Fruit fly (Drosophila melanogaster) whole organism, embryonic: Measurements from ENCODE around the gene Ca-Ma2d.
A peak's percentile ranks its signal among the peaks of the same experiment; 100 is the strongest.

Source experiments
- Bteb2 ChIP-seq: fragments of 200-800 bp; sonication (Bioruptor generic); optimal IDR thresholded peaks from 2 replicates; lab custom pipeline; 2016; ENCODE audit warnings: missing biosample characterization, missing genetic modification characterization
- CG11504 ChIP-seq: fragments of 200-800 bp; sonication (Bioruptor generic); optimal IDR thresholded peaks from 3 replicates; lab custom pipeline; 2019; ENCODE audit warnings: missing biosample characterization, mild to moderate bottlenecking, missing genetic modification characterization, moderate library complexity
- CG15514 ChIP-seq: fragments of 200-800 bp; sonication (Bioruptor generic); optimal IDR thresholded peaks from 3 replicates; lab custom pipeline; 2017; ENCODE audit warnings: missing biosample characterization, missing genetic modification characterization, mild to moderate bottlenecking, moderate library complexity, missing genetic modification reagents
- CG17328 ChIP-seq: fragments of 200-800 bp; sonication (Bioruptor generic); IDR thresholded peaks from 2 replicates; pipeline ENCODE4 v1.3.6; 2022; ENCODE audit warnings: missing biosample characterization, missing genetic modification characterization
- CG17802 ChIP-seq: fragments of 200-800 bp; sonication (Bioruptor generic); optimal IDR thresholded peaks from 2 replicates; lab custom pipeline; 2018; ENCODE audit warnings: missing biosample characterization, mild to moderate bottlenecking, missing genetic modification characterization, moderate library complexity
- CG18764 ChIP-seq: fragments of 200-800 bp; sonication (Bioruptor generic); optimal IDR thresholded peaks from 3 replicates; lab custom pipeline; 2016; ENCODE audit warnings: missing biosample characterization, missing genetic modification characterization
- CG2120 ChIP-seq: fragments of 200-800 bp; sonication (Bioruptor generic); optimal IDR thresholded peaks from 3 replicates; lab custom pipeline; 2016; ENCODE audit warnings: missing biosample characterization, missing genetic modification characterization
- CG31224 ChIP-seq: fragments of 200-800 bp; sonication (Bioruptor generic); IDR thresholded peaks from 2 replicates; pipeline ENCODE4 v1.3.6; 2022; ENCODE audit warnings: missing biosample characterization, missing genetic modification characterization
- CG3407 ChIP-seq: fragments of 200-800 bp; sonication (Bioruptor generic); optimal IDR thresholded peaks from 2 replicates; lab custom pipeline; 2018; ENCODE audit warnings: missing biosample characterization, mild to moderate bottlenecking, missing genetic modification characterization
- CG4707 ChIP-seq: fragments of 200-800 bp; sonication (Bioruptor generic); optimal IDR thresholded peaks from 2 replicates; lab custom pipeline; 2018; ENCODE audit warnings: missing biosample characterization, mild to moderate bottlenecking, missing genetic modification characterization, moderate library complexity
- CG4854 ChIP-seq: fragments of 200-800 bp; sonication (Bioruptor generic); optimal IDR thresholded peaks from 2 replicates; lab custom pipeline; 2016; ENCODE audit warnings: missing biosample characterization, missing genetic modification characterization, inconsistent platforms
- CG8924 ChIP-seq: fragments of 200-800 bp; optimal IDR thresholded peaks from 3 replicates; lab custom pipeline; 2019; ENCODE audit warnings: missing biosample characterization, mild to moderate bottlenecking, missing genetic modification characterization, moderate library complexity
- CG9215 ChIP-seq: fragments of 200-800 bp; sonication (Bioruptor generic); IDR thresholded peaks from 2 replicates; pipeline ENCODE4 v1.3.6; 2022; ENCODE audit warnings: missing biosample characterization, missing genetic modification characterization
- Dll ChIP-seq: fragments of 200-800 bp; sonication (Bioruptor generic); IDR thresholded peaks from 4 replicates; pipeline ENCODE4 v1.3.6; 2022; ENCODE audit warnings: missing biosample characterization, missing genetic modification characterization; ENCODE audit not compliant: partially characterized antibody
- Fer2 ChIP-seq: fragments of 200-800 bp; sonication (Bioruptor generic); optimal IDR thresholded peaks from 2 replicates; lab custom pipeline; 2018; ENCODE audit warnings: missing biosample characterization, mild to moderate bottlenecking, missing genetic modification characterization, moderate library complexity
- Fer3 ChIP-seq: fragments of 200-800 bp; sonication (Bioruptor generic); optimal IDR thresholded peaks from 2 replicates; lab custom pipeline; 2018; ENCODE audit warnings: missing biosample characterization, mild to moderate bottlenecking, missing genetic modification characterization, moderate library complexity
- HLH54F ChIP-seq: fragments of 200-800 bp; sonication (Bioruptor generic); optimal IDR thresholded peaks from 3 replicates; lab custom pipeline; 2016; ENCODE audit warnings: missing biosample characterization, missing genetic modification characterization
- HmgZ ChIP-seq: fragments of 200-800 bp; sonication (Bioruptor generic); optimal IDR thresholded peaks from 2 replicates; lab custom pipeline; 2018; ENCODE audit warnings: missing biosample characterization, mild to moderate bottlenecking, missing genetic modification characterization
- Hr51 ChIP-seq, 2 experiments: fragments of 200-800 bp; sonication (Bioruptor generic); optimal IDR thresholded peaks; 2 replicates in 1 of 2; 3 replicates in 1 of 2; lab custom pipeline; 2016 to 2018; ENCODE audit warnings: missing biosample characterization in 2 of 2, missing genetic modification characterization in 2 of 2, mild to moderate bottlenecking in 1 of 2, moderate library complexity in 1 of 2
- Lim3 ChIP-seq: fragments of 200-800 bp; sonication (Bioruptor generic); IDR thresholded peaks from 2 replicates; pipeline ENCODE4 v1.3.6; 2022; ENCODE audit warnings: missing biosample characterization, missing genetic modification characterization
- Mrtf ChIP-seq: fragments of 200-800 bp; sonication (Bioruptor generic); IDR thresholded peaks from 3 replicates; pipeline ENCODE4 v1.3.6; 2022; ENCODE audit warnings: missing biosample characterization, missing genetic modification characterization
- Scr ChIP-seq: fragments of 200-800 bp; sonication (Bioruptor generic); IDR thresholded peaks from 2 replicates; pipeline ENCODE4 v1.3.6; 2022; ENCODE audit warnings: missing biosample characterization, missing genetic modification characterization; ENCODE audit not compliant: partially characterized antibody
- az2 ChIP-seq: fragments of 200-800 bp; sonication (Bioruptor generic); optimal IDR thresholded peaks from 3 replicates; lab custom pipeline; 2016; ENCODE audit warnings: missing biosample characterization, missing genetic modification characterization
- croc ChIP-seq: fragments of 200-800 bp; sonication (Bioruptor generic); conservative IDR thresholded peaks from 3 replicates; pipeline ENCODE4 v1.3.6; 2022; ENCODE audit warnings: missing biosample characterization, missing genetic modification characterization
- crp ChIP-seq, 2 experiments: fragments of 200-800 bp; sonication (Bioruptor generic); optimal IDR thresholded peaks; 2 replicates in 1 of 2; 3 replicates in 1 of 2; lab custom pipeline; 2017; ENCODE audit warnings: missing biosample characterization in 2 of 2, missing genetic modification characterization in 2 of 2, mild to moderate bottlenecking in 1 of 2, moderate library complexity in 1 of 2
- dan ChIP-seq: fragments of 200-800 bp; sonication (Bioruptor generic); IDR thresholded peaks from 2 replicates; pipeline ENCODE4 v1.3.6; 2022; ENCODE audit warnings: missing biosample characterization, missing genetic modification characterization
- dysf ChIP-seq: fragments of 200-800 bp; sonication (Bioruptor generic); IDR thresholded peaks from 3 replicates; pipeline ENCODE4 v1.3.6; 2022; ENCODE audit warnings: missing biosample characterization, missing genetic modification characterization
- en ChIP-seq: fragments of 200-800 bp; sonication (Bioruptor generic); optimal IDR thresholded peaks from 2 replicates; lab custom pipeline; 2016; ENCODE audit warnings: missing biosample characterization, missing genetic modification characterization
- eve ChIP-seq, 2 experiments: fragments of >200 bp; optimal IDR thresholded peaks; 2 replicates each; lab custom pipeline; 2017; ENCODE audit warnings: missing biosample characterization in 2 of 2, missing genetic modification characterization in 2 of 2
- fd96Cb ChIP-seq: fragments of 200-800 bp; sonication (Bioruptor generic); optimal IDR thresholded peaks from 2 replicates; lab custom pipeline; 2018; ENCODE audit warnings: missing biosample characterization, mild to moderate bottlenecking, missing genetic modification characterization, moderate library complexity
- ftz-f1 ChIP-seq: fragments of 200-800 bp; sonication (Bioruptor generic); optimal IDR thresholded peaks from 2 replicates; lab custom pipeline; 2016; ENCODE audit warnings: missing biosample characterization, missing genetic modification characterization
- gce ChIP-seq: fragments of 200-800 bp; sonication (Bioruptor generic); IDR thresholded peaks from 3 replicates; pipeline ENCODE4 v1.3.6; 2022; ENCODE audit warnings: missing biosample characterization, missing genetic modification characterization
- jing ChIP-seq: fragments of 200-800 bp; sonication (Bioruptor generic); optimal IDR thresholded peaks from 2 replicates; lab custom pipeline; 2018; ENCODE audit warnings: missing biosample characterization, mild to moderate bottlenecking, missing genetic modification characterization
- kah ChIP-seq: fragments of 200-800 bp; sonication (Bioruptor generic); optimal IDR thresholded peaks from 2 replicates; lab custom pipeline; 2018; ENCODE audit warnings: missing biosample characterization, mild to moderate bottlenecking, missing genetic modification characterization
- klu ChIP-seq: fragments of 200-800 bp; sonication (Bioruptor generic); IDR thresholded peaks from 2 replicates; pipeline ENCODE4 v1.3.6; 2022; ENCODE audit warnings: missing biosample characterization, missing genetic modification characterization
- lbe ChIP-seq: fragments of 200-800 bp; sonication (Bioruptor generic); optimal IDR thresholded peaks from 2 replicates; lab custom pipeline; 2016; ENCODE audit warnings: missing biosample characterization, mild to moderate bottlenecking, missing genetic modification characterization
- mirr ChIP-seq: fragments of 200-800 bp; sonication (Bioruptor generic); optimal IDR thresholded peaks from 3 replicates; lab custom pipeline; 2018; ENCODE audit warnings: missing biosample characterization, mild to moderate bottlenecking, missing genetic modification characterization
- nerfin-1 ChIP-seq: fragments of 200-800 bp; sonication (Bioruptor generic); optimal IDR thresholded peaks from 3 replicates; lab custom pipeline; 2019; ENCODE audit warnings: missing biosample characterization, mild to moderate bottlenecking, missing genetic modification characterization, moderate library complexity
- nmo ChIP-seq: fragments of 200-800 bp; sonication (Bioruptor generic); optimal IDR thresholded peaks from 2 replicates; lab custom pipeline; 2018; ENCODE audit warnings: missing biosample characterization, mild to moderate bottlenecking, missing genetic modification characterization, moderate library complexity
- p53 ChIP-seq: fragments of 200-800 bp; sonication (Bioruptor generic); optimal IDR thresholded peaks from 2 replicates; lab custom pipeline; 2016; ENCODE audit warnings: missing biosample characterization, missing genetic modification characterization
- row ChIP-seq: fragments of 200-800 bp; sonication (Bioruptor generic); IDR thresholded peaks from 3 replicates; pipeline ENCODE4 v1.3.6; 2022; ENCODE audit warnings: missing biosample characterization, missing genetic modification characterization
- sens ChIP-seq: fragments of 200-800 bp; sonication (Bioruptor generic); peaks from one replicate; lab custom pipeline; 2016; ENCODE audit warnings: missing biosample characterization, missing genetic modification characterization
- shn ChIP-seq: fragments of 200-800 bp; sonication (Bioruptor generic); optimal IDR thresholded peaks from 3 replicates; lab custom pipeline; 2016; ENCODE audit warnings: missing biosample characterization, missing genetic modification characterization
- so ChIP-seq: fragments of 200-800 bp; sonication (Bioruptor generic); IDR thresholded peaks from 3 replicates; pipeline ENCODE4 v1.3.6; 2022; ENCODE audit warnings: missing biosample characterization, missing genetic modification characterization
- tap ChIP-seq: fragments of 200-800 bp; optimal IDR thresholded peaks from 3 replicates; lab custom pipeline; 2019; ENCODE audit warnings: missing biosample characterization, mild to moderate bottlenecking, missing genetic modification characterization, moderate library complexity
- trem ChIP-seq: fragments of 200-800 bp; optimal IDR thresholded peaks from 3 replicates; lab custom pipeline; 2019; ENCODE audit warnings: missing biosample characterization, mild to moderate bottlenecking, missing genetic modification characterization, moderate library complexity
- ttk ChIP-seq: fragments of 200-800 bp; sonication (Bioruptor generic); IDR thresholded peaks from 2 replicates; pipeline ENCODE4 v2.1.2; 2022; ENCODE audit warnings: missing biosample characterization, missing genetic modification characterization

Gene Ca-Ma2d

DNA sequence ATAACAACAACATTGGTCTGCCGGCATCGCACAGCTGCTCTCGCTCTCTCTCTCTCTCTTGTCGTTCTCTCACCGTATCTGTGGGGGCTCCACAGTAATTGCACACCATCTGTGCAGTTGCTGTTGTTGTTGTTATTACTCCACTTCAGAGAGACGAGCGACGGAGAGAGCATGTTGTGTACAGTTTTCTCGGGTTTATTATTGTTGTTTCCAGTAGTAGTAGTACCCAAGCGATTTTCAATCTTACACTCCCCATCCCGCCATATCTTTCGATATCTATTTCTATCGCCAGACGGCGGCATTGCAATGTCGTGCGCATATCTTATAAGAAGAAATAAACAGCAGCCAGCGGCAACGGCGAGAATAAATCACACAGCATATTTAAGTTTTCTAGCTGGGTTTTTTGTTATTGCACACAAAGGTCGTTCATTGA lies 36.8 kb downstream of the Ca-Ma2d start (continued):
- TF ChIP-seq CG18764 (GFP tag; lab: Kevin White, UChicago): no peak
- peak; percentile 34 for TF ChIP-seq tap (tag; lab: Kevin White, UChicago)
- no peak for TF ChIP-seq CG15514 (GFP tag; lab: Kevin White, UChicago)
- no peak for TF ChIP-seq jing (GFP tag; lab: Kevin White, UChicago)
- peak; percentile 42 for TF ChIP-seq CG11504 (tag; lab: Kevin White, UChicago)
- peak; percentile 14 for TF ChIP-seq lbe (GFP tag; lab: Kevin White, UChicago)
- no peak for TF ChIP-seq Dll (GFP tag; lab: Robert Waterston, UW)
- no peak for TF ChIP-seq HmgZ (tag; lab: Kevin White, UChicago)
- peak; percentile 25 for TF ChIP-seq nerfin-1 (tag; lab: Kevin White, UChicago)
- no peak for TF ChIP-seq Lim3 (GFP tag; lab: Robert Waterston, UW)
- peak; percentile 40 for TF ChIP-seq CG8924 (tag; lab: Kevin White, UChicago)
- TF ChIP-seq Fer2 (tag; lab: Kevin White, UChicago): no peak
- no peak for TF ChIP-seq az2
- TF ChIP-seq crp (GFP tag; optimal IDR thresholded peaks at IDR 0.05; lab: Kevin White, UChicago): peak in 1 of 2 experiments; percentile 70
- no peak for TF ChIP-seq CG4707 (GFP tag; lab: Kevin White, UChicago)

DNA sequence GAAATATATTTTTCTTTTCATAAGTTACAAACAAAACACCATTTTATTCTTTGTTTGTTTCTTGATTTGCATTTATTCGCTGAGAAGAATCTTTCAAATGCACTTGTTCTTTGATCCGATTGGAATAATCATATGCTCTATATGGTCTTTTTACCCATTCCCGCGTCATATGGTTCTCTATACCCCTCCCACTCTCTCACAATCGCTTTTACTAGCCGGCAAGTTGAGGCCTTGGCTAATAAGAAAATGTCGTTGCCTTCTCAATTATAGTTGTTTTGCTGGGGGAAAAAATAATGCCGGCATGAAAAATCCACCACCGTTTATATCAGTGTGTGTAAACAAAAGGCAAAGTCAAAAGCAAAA lies 37.6 kb downstream of the Ca-Ma2d start:
- peak in 1 of 2 experiments; percentile 47 for TF ChIP-seq eve (GFP tag; optimal IDR thresholded peaks at IDR 0.05; lab: Kevin White, UChicago)
- TF ChIP-seq klu (GFP tag; lab: Robert Waterston, UW): no peak
- TF ChIP-seq sens: peak; percentile 54
- peak; percentile 9 for TF ChIP-seq CG2120 (GFP tag; lab: Kevin White, UChicago)

DNA sequence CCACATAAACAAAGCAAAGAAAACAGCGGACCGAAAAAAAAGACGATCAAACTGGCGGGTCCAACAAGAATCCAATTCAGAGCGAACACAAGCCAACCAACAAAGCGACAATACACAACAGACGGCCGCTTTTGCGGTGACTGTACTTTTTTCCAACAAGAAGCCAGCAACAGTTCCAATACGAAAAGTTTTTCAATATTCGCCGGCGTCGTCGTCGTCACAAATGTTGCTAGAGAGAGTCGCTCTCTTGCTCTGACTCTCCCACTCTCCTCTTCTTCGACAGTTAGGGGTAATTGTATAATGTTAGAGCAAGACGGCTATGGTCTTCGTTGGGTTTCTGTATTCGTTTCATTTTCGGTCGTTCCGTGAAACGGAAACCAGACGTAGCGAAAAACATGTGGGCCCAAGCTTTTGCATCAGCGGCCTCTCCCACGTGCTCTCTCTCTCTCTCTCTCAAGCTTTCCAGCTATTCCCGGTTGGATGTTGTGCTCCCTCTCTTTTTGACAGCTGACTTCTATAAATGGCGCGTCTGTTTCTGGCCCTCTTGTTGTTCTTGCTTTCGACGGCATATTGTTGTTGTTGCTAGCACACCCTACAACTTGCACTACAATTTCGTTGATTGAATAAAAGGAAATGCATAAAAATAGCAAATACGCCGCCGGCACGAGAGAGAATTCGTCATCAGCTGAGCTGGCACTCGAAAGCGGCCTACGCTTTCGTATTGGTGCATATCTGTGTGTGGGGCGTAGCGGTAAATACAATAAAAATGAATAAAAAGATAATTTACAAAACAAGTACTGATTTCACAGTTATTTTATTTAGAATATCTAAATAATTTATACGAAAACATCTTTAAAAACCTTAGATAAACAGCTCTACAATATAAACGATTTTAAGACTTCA lies 38.2 kb downstream of the Ca-Ma2d start:
- TF ChIP-seq dysf (GFP tag; lab: Robert Waterston, UW): no peak
- TF ChIP-seq CG4854 (GFP tag; lab: Kevin White, UChicago): no peak
- TF ChIP-seq croc (GFP tag; lab: Robert Waterston, UW): no peak
- TF ChIP-seq fd96Cb: no peak
- TF ChIP-seq dan: no peak
- no peak for TF ChIP-seq row (GFP tag; lab: Robert Waterston, UW)
- peak; percentile 45 for TF ChIP-seq ftz-f1 (GFP tag; lab: Kevin White, UChicago)
- no peak for TF ChIP-seq CG17802 (tag; lab: Kevin White, UChicago)
- peak; percentile 90 for TF ChIP-seq kah
- TF ChIP-seq Fer3: peak; percentile 81
- TF ChIP-seq Mrtf (GFP tag; lab: Robert Waterston, UW): no peak
- TF ChIP-seq CG3407 (GFP tag; lab: Kevin White, UChicago): peak; percentile 69
- peak; percentile 28 for TF ChIP-seq Bteb2
- peak; percentile 18 for TF ChIP-seq trem
- no peak for TF ChIP-seq p53 (GFP tag; lab: Kevin White, UChicago)
- no peak for TF ChIP-seq shn (GFP tag; lab: Kevin White, UChicago)
- TF ChIP-seq Scr (GFP tag; lab: Robert Waterston, UW): no peak
- no peak for TF ChIP-seq CG31224 (GFP tag; lab: Robert Waterston, UW)
- TF ChIP-seq mirr: peak; percentile 96
- no peak for TF ChIP-seq so
- TF ChIP-seq nmo (GFP tag; lab: Kevin White, UChicago): no peak
- no peak for TF ChIP-seq CG17328 (GFP tag; lab: Robert Waterston, UW)
- peak in 1 of 2 experiments; percentile 67 for TF ChIP-seq Hr51 (GFP tag; optimal IDR thresholded peaks at IDR 0.05; lab: Kevin White, UChicago)
- TF ChIP-seq CG9215 (GFP tag; lab: Robert Waterston, UW): no peak
- peak; percentile 45 for TF ChIP-seq en (GFP tag; lab: Kevin White, UChicago)
- no peak for TF ChIP-seq HLH54F (GFP tag; lab: Kevin White, UChicago)
- TF ChIP-seq gce (GFP tag; lab: Robert Waterston, UW): no peak
- no peak for TF ChIP-seq ttk (GFP tag; lab: Robert Waterston, UW)
